Fruit fly (Drosophila melanogaster) whole organism, pupa: Measurements from ENCODE around the gene trol.

Experiments used
- CG10348 ChIP-seq: fragments of 200-800 bp; sonication (Bioruptor generic); IDR thresholded peaks from 2 replicates; pipeline ENCODE4 v1.3.6; 2022; ENCODE audit warnings: missing biosample characterization, missing genetic modification characterization
- CG12605 ChIP-seq: fragments of 200-800 bp; sonication (Bioruptor generic); IDR thresholded peaks from 2 replicates; pipeline ENCODE4 v1.3.6; 2022; ENCODE audit warnings: missing biosample characterization, missing genetic modification characterization
- CG13204 ChIP-seq: fragments of 200-800 bp; sonication (Bioruptor generic); optimal IDR thresholded peaks from 2 replicates; lab custom pipeline; 2018; ENCODE audit warnings: missing biosample characterization, mild to moderate bottlenecking, missing genetic modification characterization, moderate library complexity
- CG14655 ChIP-seq: fragments of 200-800 bp; sonication (Bioruptor generic); optimal IDR thresholded peaks from 3 replicates; lab custom pipeline; 2017; ENCODE audit warnings: mild to moderate bottlenecking, missing biosample characterization, missing genetic modification reagents, missing genetic modification characterization
- CG15710 ChIP-seq: fragments of 200-800 bp; sonication (Bioruptor generic); optimal IDR thresholded peaks from 2 replicates; lab custom pipeline; 2018; ENCODE audit warnings: missing biosample characterization, mild to moderate bottlenecking, missing genetic modification characterization, moderate library complexity
- CG17806 ChIP-seq: fragments of 200-800 bp; sonication (Bioruptor generic); optimal IDR thresholded peaks from 2 replicates; lab custom pipeline; 2018; ENCODE audit warnings: missing biosample characterization, mild to moderate bottlenecking, missing genetic modification characterization, moderate library complexity
- CG32121 ChIP-seq: fragments of 200-800 bp; sonication (Bioruptor generic); IDR thresholded peaks from 2 replicates; pipeline ENCODE4 v1.3.6; 2022; ENCODE audit warnings: missing biosample characterization, missing genetic modification characterization
- CG34367 ChIP-seq: fragments of 200-800 bp; sonication (Bioruptor generic); optimal IDR thresholded peaks from 2 replicates; lab custom pipeline; 2018; ENCODE audit warnings: missing biosample characterization, mild to moderate bottlenecking, missing genetic modification characterization
- CG4496 ChIP-seq: fragments of 200-800 bp; sonication (Bioruptor generic); IDR thresholded peaks from 3 replicates; pipeline ENCODE4 v1.3.6; 2022; ENCODE audit warnings: missing biosample characterization, missing genetic modification characterization
- CG8159 ChIP-seq: fragments of 200-800 bp; sonication (Bioruptor generic); optimal IDR thresholded peaks from 3 replicates; lab custom pipeline; 2018; ENCODE audit warnings: missing biosample characterization, mild to moderate bottlenecking, missing genetic modification characterization, moderate library complexity
- CG8301 ChIP-seq: fragments of 200-800 bp; sonication (Bioruptor generic); optimal IDR thresholded peaks from 2 replicates; lab custom pipeline; 2018; ENCODE audit warnings: missing biosample characterization, mild to moderate bottlenecking, missing genetic modification characterization
- CG9948 ChIP-seq: fragments of 200-800 bp; sonication (Bioruptor generic); optimal IDR thresholded peaks from 2 replicates; lab custom pipeline; 2018; ENCODE audit warnings: missing biosample characterization, mild to moderate bottlenecking, missing genetic modification characterization, moderate library complexity
- D1 ChIP-seq: fragments of 200-800 bp; sonication (Bioruptor generic); optimal IDR thresholded peaks from 2 replicates; lab custom pipeline; 2018; ENCODE audit warnings: missing biosample characterization, mild to moderate bottlenecking, missing genetic modification characterization, moderate library complexity
- EcR ChIP-seq: fragments of 200-800 bp; sonication (Bioruptor generic); optimal IDR thresholded peaks from 3 replicates; lab custom pipeline; 2019; ENCODE audit warnings: missing biosample characterization, missing genetic modification characterization, mild to moderate bottlenecking, moderate library complexity, missing genetic modification reagents
- Ets98B ChIP-seq: fragments of 200-800 bp; sonication (Bioruptor generic); IDR thresholded peaks from 2 replicates; pipeline ENCODE4 v1.3.6; 2022; ENCODE audit warnings: missing biosample characterization, missing genetic modification characterization
- Pif1A ChIP-seq: fragments of 200-800 bp; sonication (Bioruptor generic); optimal IDR thresholded peaks from 3 replicates; lab custom pipeline; 2016; ENCODE audit warnings: missing biosample characterization, missing genetic modification characterization
- Pif1B ChIP-seq: fragments of 200-800 bp; sonication (Bioruptor generic); optimal IDR thresholded peaks from 3 replicates; lab custom pipeline; 2016; ENCODE audit warnings: missing biosample characterization, missing genetic modification characterization
- Snoo ChIP-seq: fragments of 200-800 bp; sonication (Bioruptor generic); optimal IDR thresholded peaks from 3 replicates; lab custom pipeline; 2017; ENCODE audit warnings: missing biosample characterization, mild to moderate bottlenecking, missing genetic modification characterization, inconsistent platforms
- fd96Ca ChIP-seq: fragments of 200-800 bp; sonication (Bioruptor generic); IDR thresholded peaks from 3 replicates; pipeline ENCODE4 v1.3.6; 2022; ENCODE audit warnings: missing biosample characterization, missing genetic modification characterization
- gl ChIP-seq: fragments of 200-800 bp; sonication (Bioruptor generic); optimal IDR thresholded peaks from 2 replicates; lab custom pipeline; 2018; ENCODE audit warnings: missing biosample characterization, mild to moderate bottlenecking, missing genetic modification characterization
- rn ChIP-seq: fragments of 200-800 bp; sonication (Bioruptor generic); IDR thresholded peaks from 2 replicates; pipeline ENCODE4 v1.3.6; 2022; ENCODE audit warnings: missing biosample characterization, missing genetic modification characterization

Gene trol

DNA sequence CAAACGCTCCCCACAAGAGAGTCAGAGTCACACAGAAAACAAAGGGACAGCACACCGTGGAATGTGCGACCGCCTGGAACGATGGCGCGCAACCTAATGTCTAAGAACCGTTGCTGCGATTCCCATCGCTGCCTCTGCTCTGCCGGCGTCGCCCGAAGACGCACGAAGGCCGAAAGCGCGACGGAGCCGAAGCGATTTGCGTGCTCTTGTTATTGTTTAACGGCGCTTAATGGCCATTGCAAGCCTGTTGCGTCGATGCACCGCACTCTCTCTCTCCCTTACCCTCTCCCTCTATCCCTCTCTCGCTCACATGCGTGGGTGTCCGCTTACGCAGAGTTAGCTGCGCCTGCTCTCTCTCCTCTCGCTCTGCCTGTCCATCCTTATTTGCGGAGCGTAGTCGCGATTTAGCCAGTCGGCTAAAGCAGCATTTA lies at the start of gene trol:
TSS of gene trol (minus strand) at position 100 of the 431 bp plus-strand sequence.
- TF ChIP-seq CG10348, result no peak
- TF ChIP-seq CG4496 (GFP tag; lab: Robert Waterston, UW), result peak; percentile 67
- TF ChIP-seq rn, result no peak
- peak; percentile 84 for TF ChIP-seq CG13204 (GFP tag; lab: Kevin White, UChicago)
- TF ChIP-seq Pif1B, result peak; percentile 35
- TF ChIP-seq CG9948 (tag; lab: Kevin White, UChicago), result no peak
- no peak for TF ChIP-seq D1 (tag; lab: Kevin White, UChicago)
- TF ChIP-seq Snoo (tag; lab: Kevin White, UChicago), result no peak
- peak; percentile 51; the same call in 1 of the 3 replicates for TF ChIP-seq fd96Ca (GFP tag; lab: Robert Waterston, UW)
- peak; percentile 43; the same call in 1 of the 2 replicates for TF ChIP-seq Ets98B (GFP tag; lab: Robert Waterston, UW)
- TF ChIP-seq EcR, result peak; percentile 37
- peak; percentile 31 for TF ChIP-seq CG14655 (GFP tag; lab: Kevin White, UChicago)
- TF ChIP-seq CG8159 (tag; lab: Kevin White, UChicago), result no peak
- TF ChIP-seq gl (tag; lab: Kevin White, UChicago), result no peak
- TF ChIP-seq CG17806 (tag; lab: Kevin White, UChicago), result no peak
- no peak for TF ChIP-seq CG12605 (GFP tag; lab: Robert Waterston, UW)
- TF ChIP-seq CG32121 (GFP tag; lab: Robert Waterston, UW), result peak; percentile 37; the same call in 1 of the 2 replicates
- TF ChIP-seq CG8301, result no peak
- peak; percentile 2 for TF ChIP-seq Pif1A (GFP tag; lab: Kevin White, UChicago)
- TF ChIP-seq CG15710 (tag; lab: Kevin White, UChicago), result peak; percentile 27
- no peak for TF ChIP-seq CG34367

DNA sequence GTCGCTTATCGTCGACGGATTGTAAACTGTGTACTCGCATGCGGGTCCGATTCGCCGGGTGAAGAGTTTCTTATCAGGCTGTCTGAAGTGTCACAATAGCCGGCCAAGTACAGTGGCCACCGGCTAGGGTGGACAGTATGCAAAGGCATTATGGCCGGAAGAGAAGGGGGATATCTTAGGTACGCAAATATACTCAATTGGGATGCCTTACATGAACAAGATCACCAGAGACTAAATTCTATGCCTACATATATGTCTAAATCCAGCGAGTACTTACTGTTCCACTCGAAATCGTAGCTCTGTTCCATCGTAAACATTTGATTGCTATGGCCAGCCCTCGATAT lies 48.5 kb upstream of the trol start:
- TF ChIP-seq D1 (tag; lab: Kevin White, UChicago) (no peak), CG15710 (tag; lab: Kevin White, UChicago) (peak; percentile 86), CG34367 (peak; percentile 82), rn (peak; percentile 81), EcR (peak; percentile 81), Snoo (tag; lab: Kevin White, UChicago) (peak; percentile 94), CG13204 (GFP tag; lab: Kevin White, UChicago) (peak; percentile 49), fd96Ca (GFP tag; lab: Robert Waterston, UW) (peak; percentile 97), CG9948 (tag; lab: Kevin White, UChicago) (peak; percentile 77), Pif1A (GFP tag; lab: Kevin White, UChicago) (no peak), gl (tag; lab: Kevin White, UChicago) (peak; percentile 72), CG8159 (tag; lab: Kevin White, UChicago) (peak; percentile 89), CG14655 (GFP tag; lab: Kevin White, UChicago) (no peak), CG32121 (GFP tag; lab: Robert Waterston, UW) (peak; percentile 93), CG12605 (GFP tag; lab: Robert Waterston, UW) (peak; percentile 92), CG4496 (GFP tag; lab: Robert Waterston, UW) (peak; percentile 97), CG10348 (peak; percentile 72), Pif1B (no peak), Ets98B (GFP tag; lab: Robert Waterston, UW) (peak; percentile 94), CG8301 (peak; percentile 85), CG17806 (tag; lab: Kevin White, UChicago) (peak; percentile 83)

DNA sequence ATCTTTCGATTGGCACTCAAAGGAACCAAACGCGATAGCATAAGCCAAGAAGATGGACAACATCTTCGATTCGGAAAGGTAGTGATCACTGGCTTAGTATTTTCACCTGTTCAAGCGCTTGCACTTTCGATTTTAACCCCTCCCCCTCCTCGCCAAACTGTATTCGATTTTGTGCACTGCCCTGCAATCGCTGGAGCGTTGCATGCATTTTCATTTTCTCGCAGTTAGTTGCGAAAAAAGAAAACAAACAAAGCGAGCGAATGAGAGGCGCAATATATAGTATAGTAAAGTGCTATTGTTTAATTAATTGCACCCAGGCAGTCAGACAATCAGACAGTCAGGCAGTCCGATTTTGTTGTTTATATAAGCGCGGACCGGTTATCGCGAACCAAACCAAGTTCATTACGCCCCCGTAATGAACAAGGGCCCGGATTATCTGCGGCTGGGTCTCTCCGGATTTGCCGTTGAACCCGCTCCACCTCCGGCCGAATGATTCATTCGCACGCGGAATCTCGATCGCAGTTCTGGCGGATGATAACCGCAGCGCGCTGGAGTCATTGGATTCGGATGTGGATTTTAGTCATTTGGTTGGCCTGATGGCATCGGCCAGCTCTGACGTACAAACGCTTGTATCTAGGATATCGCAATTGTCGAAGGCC lies 48.0 kb upstream of the trol start:
- no peak for TF ChIP-seq gl (tag; lab: Kevin White, UChicago)
- peak; percentile 96 for TF ChIP-seq EcR

DNA sequence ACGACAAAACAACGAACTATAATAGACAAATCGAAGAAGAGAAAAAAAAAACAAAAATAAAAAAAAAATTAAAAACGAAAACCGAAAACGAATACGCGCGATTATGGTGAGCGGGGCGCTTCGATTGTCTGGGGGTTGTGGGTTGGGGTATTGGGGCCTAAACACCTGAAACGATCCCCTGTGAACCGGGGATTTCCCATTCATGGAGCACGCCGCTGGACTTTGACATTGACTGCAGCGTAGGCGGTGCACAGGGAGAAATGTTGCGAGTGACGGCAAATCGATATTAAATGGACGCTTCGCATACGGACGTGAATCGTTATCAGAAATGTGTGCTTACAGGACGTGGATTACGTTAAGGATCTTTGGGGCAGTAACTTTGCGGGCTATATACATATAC lies 47.0 kb upstream of the trol start:
- peak; percentile 8; the same call in 1 of the 3 replicates for TF ChIP-seq fd96Ca (GFP tag; lab: Robert Waterston, UW)
- TF ChIP-seq CG4496 (GFP tag; lab: Robert Waterston, UW), result no peak
- no peak for TF ChIP-seq D1 (tag; lab: Kevin White, UChicago)
- TF ChIP-seq, all 21 proteins: peak for 1

- TF ChIP-seq CG12605 (GFP tag; lab: Robert Waterston, UW), result no peak
- TF ChIP-seq CG9948 (tag; lab: Kevin White, UChicago), result no peak
- no peak for TF ChIP-seq CG13204 (GFP tag; lab: Kevin White, UChicago)
- no peak for TF ChIP-seq Snoo (tag; lab: Kevin White, UChicago)
- no peak for TF ChIP-seq D1 (tag; lab: Kevin White, UChicago)
- TF ChIP-seq CG4496 (GFP tag; lab: Robert Waterston, UW), result no peak
- no peak for TF ChIP-seq CG15710 (tag; lab: Kevin White, UChicago)
- no peak for TF ChIP-seq CG14655 (GFP tag; lab: Kevin White, UChicago)
- TF ChIP-seq CG17806 (tag; lab: Kevin White, UChicago), result no peak
- TF ChIP-seq CG10348, result no peak
- TF ChIP-seq rn, result no peak
- no peak for TF ChIP-seq Pif1B
- no peak for TF ChIP-seq Ets98B (GFP tag; lab: Robert Waterston, UW)
- TF ChIP-seq CG34367, result no peak
- no peak for TF ChIP-seq CG8301
- TF ChIP-seq CG32121 (GFP tag; lab: Robert Waterston, UW), result no peak
Observed at dm6 chrX:2591315-2591999, 46.2 kb upstream of the trol start.
